Worm (Caenorhabditis elegans): ENCODE data around the gene C36B7.3.

- TF ChIP-seq unc-62 (GFP tag; optimal IDR thresholded peaks at IDR 0.05) = no peak
- TF ChIP-seq snpc-4 (tag; optimal IDR thresholded peaks at IDR 0.05) = no peak
- TF ChIP-seq nhr-11 (tag; optimal IDR thresholded peaks at IDR 0.05) = no peak
- TF ChIP-seq pqm-1 (tag; optimal IDR thresholded peaks at IDR 0.05) = peak; percentile 89
- TF ChIP-seq lin-15B (tag; optimal IDR thresholded peaks at IDR 0.05) = no peak
- no peak for TF ChIP-seq ceh-28 (tag; optimal IDR thresholded peaks at IDR 0.05)
- no peak for TF ChIP-seq nhr-12 (tag; optimal IDR thresholded peaks at IDR 0.05)
- no peak for TF ChIP-seq zag-1 (tag; optimal IDR thresholded peaks at IDR 0.05)
- TF ChIP-seq elt-2 (tag; optimal IDR thresholded peaks at IDR 0.05) = peak; percentile 72
- no peak for TF ChIP-seq nhr-43 (tag; optimal IDR thresholded peaks at IDR 0.05; ENCODE audit: poor library complexity, severe bottlenecking)
- no peak for TF ChIP-seq ztf-4 (tag; optimal IDR thresholded peaks at IDR 0.05)
- TF ChIP-seq ceh-82 (tag; optimal IDR thresholded peaks at IDR 0.05) = no peak
- no peak for TF ChIP-seq unc-39 (tag; optimal IDR thresholded peaks at IDR 0.05)
Measured at ce11 chrX:7139614-7140013, 38.0 kb downstream of the C36B7.3 start, which contains the start of gene clec-86.

All from whole organism, L3 larva.